Worm (Caenorhabditis elegans): ENCODE data around the gene piga-1.

DNA sequence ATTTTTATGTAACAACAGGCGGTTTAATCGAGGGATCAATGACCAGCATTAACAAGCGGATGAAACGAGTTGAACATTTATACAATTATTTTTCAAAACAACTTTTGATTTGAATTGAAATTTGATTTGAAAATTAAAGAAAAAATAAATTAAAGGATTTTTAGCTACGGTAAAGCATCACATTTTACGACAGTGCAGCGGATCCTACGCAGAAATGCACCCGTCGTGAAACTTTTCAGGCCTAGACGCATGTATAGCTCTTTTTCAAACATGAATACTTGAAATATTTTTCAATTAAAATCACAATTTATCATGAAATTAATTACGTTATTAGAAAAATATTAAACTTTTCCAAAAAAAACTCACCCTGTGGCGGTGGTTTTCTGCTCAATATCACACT is 39.5 kb upstream of the piga-1 start:
- TF ChIP-seq K11D2.4 (GFP tag; IDR thresholded peaks at IDR 0.05) (no peak), aptf-3 (GFP tag; IDR thresholded peaks at IDR 0.05) (no peak), ztf-22 (GFP tag; optimal IDR thresholded peaks at IDR 0.05) (no peak), sea-2 (GFP tag; IDR thresholded peaks at IDR 0.05) (no peak), repo-1 (tag; optimal IDR thresholded peaks at IDR 0.05) (no peak), nhr-120 (GFP tag; IDR thresholded peaks at IDR 0.05) (no peak), egrh-3 (GFP tag; IDR thresholded peaks at IDR 0.05) (no peak), B0035.1 (tag; optimal IDR thresholded peaks at IDR 0.05) (no peak)
